Worm (Caenorhabditis elegans): ENCODE results near the gene ZK1290.14.

DNA sequence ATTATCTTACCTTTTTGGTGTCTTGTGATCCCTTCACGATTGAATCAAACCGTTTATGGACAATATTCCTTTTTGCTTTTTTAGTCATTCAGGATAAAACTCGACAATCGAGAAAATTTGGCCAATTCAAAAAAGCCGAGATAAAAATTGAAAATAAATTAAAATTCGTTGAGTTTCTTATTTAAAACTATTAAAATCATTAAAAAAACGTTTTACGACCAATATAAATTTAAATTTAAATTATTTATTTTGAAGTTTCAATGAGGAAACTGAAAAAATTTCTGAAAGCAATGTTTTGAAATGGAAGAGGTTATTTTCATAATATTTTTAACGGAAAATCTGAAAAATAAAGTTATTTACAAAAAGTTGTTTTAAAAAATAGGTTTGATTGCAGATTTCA lies 32.1 kb downstream of the ZK1290.14 start, which contains the start of gene ZK1290.15:
- TF ChIP-seq F49E8.2 (tag; optimal IDR thresholded peaks at IDR 0.05; ENCODE audit: insufficient read depth) (no peak), Y56A3A.18 (GFP tag; IDR thresholded peaks at IDR 0.05) (no peak), madf-10 (tag; optimal IDR thresholded peaks at IDR 0.05) (no peak), K12H6.12 (tag; optimal IDR thresholded peaks at IDR 0.05) (no peak), rcor-1 (GFP tag; IDR thresholded peaks at IDR 0.05) (no peak), ccch-3 (GFP tag; optimal IDR thresholded peaks at IDR 0.05) (no peak), hmg-20 (GFP tag; IDR thresholded peaks at IDR 0.05) (no peak), unc-62 (GFP tag; optimal IDR thresholded peaks at IDR 0.05) (no peak), F33H1.4 (GFP tag; IDR thresholded peaks at IDR 0.05) (no peak)
